Fruit fly (Drosophila melanogaster) whole organism, pupa: ENCODE data around the gene Nepl21.

Experiments used
- CG17806 ChIP-seq: fragments of 200-800 bp; sonication (Bioruptor generic); optimal IDR thresholded peaks from 2 replicates; lab custom pipeline; 2018; ENCODE audit warnings: missing biosample characterization, mild to moderate bottlenecking, missing genetic modification characterization, moderate library complexity
- CG32121 ChIP-seq: fragments of 200-800 bp; sonication (Bioruptor generic); IDR thresholded peaks from 2 replicates; pipeline ENCODE4 v1.3.6; 2022; ENCODE audit warnings: missing biosample characterization, missing genetic modification characterization
- CG4496 ChIP-seq: fragments of 200-800 bp; sonication (Bioruptor generic); IDR thresholded peaks from 3 replicates; pipeline ENCODE4 v1.3.6; 2022; ENCODE audit warnings: missing biosample characterization, missing genetic modification characterization
- CG8159 ChIP-seq: fragments of 200-800 bp; sonication (Bioruptor generic); optimal IDR thresholded peaks from 3 replicates; lab custom pipeline; 2018; ENCODE audit warnings: missing biosample characterization, mild to moderate bottlenecking, missing genetic modification characterization, moderate library complexity
- EcR ChIP-seq: fragments of 200-800 bp; sonication (Bioruptor generic); optimal IDR thresholded peaks from 3 replicates; lab custom pipeline; 2019; ENCODE audit warnings: missing biosample characterization, missing genetic modification characterization, mild to moderate bottlenecking, moderate library complexity, missing genetic modification reagents
- Pif1B ChIP-seq: fragments of 200-800 bp; sonication (Bioruptor generic); optimal IDR thresholded peaks from 3 replicates; lab custom pipeline; 2016; ENCODE audit warnings: missing biosample characterization, missing genetic modification characterization
- Snoo ChIP-seq: fragments of 200-800 bp; sonication (Bioruptor generic); optimal IDR thresholded peaks from 3 replicates; lab custom pipeline; 2017; ENCODE audit warnings: missing biosample characterization, mild to moderate bottlenecking, missing genetic modification characterization, inconsistent platforms
- fd96Ca ChIP-seq: fragments of 200-800 bp; sonication (Bioruptor generic); IDR thresholded peaks from 3 replicates; pipeline ENCODE4 v1.3.6; 2022; ENCODE audit warnings: missing biosample characterization, missing genetic modification characterization
- gl ChIP-seq: fragments of 200-800 bp; sonication (Bioruptor generic); optimal IDR thresholded peaks from 2 replicates; lab custom pipeline; 2018; ENCODE audit warnings: missing biosample characterization, mild to moderate bottlenecking, missing genetic modification characterization

dm6 chr3R:28911758-28912157 is 28.3 kb downstream of the Nepl21 start:
- TF ChIP-seq EcR (GFP tag; lab: Kevin White, UChicago) (no peak), CG17806 (tag; lab: Kevin White, UChicago) (peak; percentile 46), Snoo (tag; lab: Kevin White, UChicago) (no peak), gl (tag; lab: Kevin White, UChicago) (no peak), CG32121 (GFP tag; lab: Robert Waterston, UW) (peak; percentile 86), CG8159 (peak; percentile 24), CG4496 (peak; percentile 88), Pif1B (peak; percentile 62), fd96Ca (GFP tag; lab: Robert Waterston, UW) (peak; percentile 89)
